Worm (Caenorhabditis elegans): ENCODE data around the gene C54F6.19.

DNA sequence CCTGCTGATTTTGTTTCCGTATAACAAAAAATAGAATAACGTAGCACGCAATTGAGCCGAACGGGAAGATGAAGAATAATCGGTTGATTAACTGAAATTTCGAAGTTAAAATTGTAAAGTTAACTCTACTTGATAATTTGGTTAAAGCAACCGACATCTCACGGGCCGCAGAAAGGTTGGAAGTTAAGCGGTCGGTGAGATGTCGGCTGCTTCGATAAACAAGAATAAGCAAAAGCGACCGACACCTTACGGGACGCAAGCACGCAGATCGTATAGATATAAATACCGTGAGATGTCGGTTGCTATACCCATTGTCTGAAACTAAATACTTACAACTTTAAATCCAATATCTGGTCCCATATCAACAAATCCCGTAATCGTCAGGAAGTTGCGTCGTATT lies 49.8 kb downstream of the C54F6.19 start:
- TF ChIP-seq pqm-1 (tag; optimal IDR thresholded peaks at IDR 0.05) (no peak), blmp-1 (tag; optimal IDR thresholded peaks at IDR 0.05) (no peak), tlp-1 (tag; optimal IDR thresholded peaks at IDR 0.05) (no peak), nhr-28 (tag; optimal IDR thresholded peaks at IDR 0.05) (no peak), unc-62 (GFP tag; optimal IDR thresholded peaks at IDR 0.05) (no peak), ztf-11 (tag; optimal IDR thresholded peaks at IDR 0.05) (no peak), nhr-71 (tag; optimal IDR thresholded peaks at IDR 0.05) (no peak), nhr-237 (tag; optimal IDR thresholded peaks at IDR 0.05) (no peak)

All from whole organism, L1 larva.